Fruit fly (Drosophila melanogaster) whole organism, embryonic: ENCODE data around the gene CG44044.

ENCODE experiments used
- Aef1 ChIP-seq: fragments of 200-800 bp; sonication (Bioruptor generic); IDR thresholded peaks from 3 replicates; pipeline ENCODE4 v1.3.6; 2022; ENCODE audit warnings: missing biosample characterization, missing genetic modification characterization
- CG10565 ChIP-seq: fragments of 200-800 bp; sonication (Bioruptor generic); optimal IDR thresholded peaks from 3 replicates; lab custom pipeline; 2016; ENCODE audit warnings: missing biosample characterization, mild to moderate bottlenecking, missing genetic modification characterization
- CG11695 ChIP-seq: fragments of 200-800 bp; sonication (Bioruptor generic); IDR thresholded peaks from 3 replicates; pipeline ENCODE4 v1.3.6; 2022; ENCODE audit warnings: missing biosample characterization, missing genetic modification characterization
- CG13287 ChIP-seq: fragments of 200-800 bp; sonication (Bioruptor generic); IDR thresholded peaks from 2 replicates; pipeline ENCODE4 v1.3.6; 2022; ENCODE audit warnings: missing biosample characterization, missing genetic modification characterization; ENCODE audit not compliant: partially characterized antibody
- CG13424 ChIP-seq: fragments of 200-800 bp; sonication (Bioruptor generic); optimal IDR thresholded peaks from 2 replicates; lab custom pipeline; 2019; ENCODE audit warnings: missing biosample characterization, mild to moderate bottlenecking, missing genetic modification characterization, moderate library complexity
- CG13894 ChIP-seq: fragments of 200-800 bp; sonication (Bioruptor generic); optimal IDR thresholded peaks from 3 replicates; lab custom pipeline; 2018; ENCODE audit warnings: missing biosample characterization, mild to moderate bottlenecking, missing genetic modification characterization, moderate library complexity
- CG15011 ChIP-seq: fragments of 200-800 bp; sonication (Bioruptor generic); optimal IDR thresholded peaks from 3 replicates; lab custom pipeline; 2018; ENCODE audit warnings: missing biosample characterization, mild to moderate bottlenecking, missing genetic modification characterization
- CG17385 ChIP-seq: fragments of 200-800 bp; sonication (Bioruptor generic); optimal IDR thresholded peaks from 3 replicates; lab custom pipeline; 2018; ENCODE audit warnings: missing biosample characterization, mild to moderate bottlenecking, missing genetic modification characterization
- CG17568 ChIP-seq: fragments of 200-800 bp; sonication (Bioruptor generic); optimal IDR thresholded peaks from 2 replicates; lab custom pipeline; 2018; ENCODE audit warnings: missing biosample characterization, mild to moderate bottlenecking, missing genetic modification characterization, moderate library complexity
- CG17612 ChIP-seq: fragments of 200-800 bp; sonication (Bioruptor generic); IDR thresholded peaks from 2 replicates; pipeline ENCODE4 v1.3.6; 2022; ENCODE audit warnings: missing biosample characterization, missing genetic modification characterization
- CG18011 ChIP-seq: fragments of 200-800 bp; sonication (Bioruptor generic); optimal IDR thresholded peaks from 2 replicates; lab custom pipeline; 2017; ENCODE audit warnings: missing biosample characterization, missing genetic modification characterization, mild to moderate bottlenecking, moderate library complexity, missing genotype
- CG32767 ChIP-seq: fragments of 200-800 bp; sonication (Bioruptor generic); IDR thresholded peaks from 2 replicates; pipeline ENCODE4 v1.3.6; 2022; ENCODE audit warnings: missing biosample characterization, missing genetic modification characterization
- CG33213 ChIP-seq: fragments of 200-800 bp; sonication (Bioruptor generic); optimal IDR thresholded peaks from 3 replicates; lab custom pipeline; 2016; ENCODE audit warnings: missing biosample characterization, missing genetic modification characterization
- CG7928 ChIP-seq: fragments of 200-800 bp; sonication (Bioruptor generic); optimal IDR thresholded peaks from 2 replicates; lab custom pipeline; 2017; ENCODE audit warnings: missing biosample characterization, mild to moderate bottlenecking, missing genetic modification characterization
- CG7987 ChIP-seq: fragments of 200-800 bp; sonication (Bioruptor generic); optimal IDR thresholded peaks from 2 replicates; lab custom pipeline; 2018; ENCODE audit warnings: missing biosample characterization, mild to moderate bottlenecking, missing genetic modification characterization, moderate library complexity
- Camta ChIP-seq: fragments of 200-800 bp; sonication (Bioruptor generic); optimal IDR thresholded peaks from 2 replicates; lab custom pipeline; 2016; ENCODE audit warnings: missing biosample characterization, missing genetic modification characterization
- Elba2 ChIP-seq: fragments of 200-800 bp; sonication (Bioruptor generic); optimal IDR thresholded peaks from 3 replicates; lab custom pipeline; 2016; ENCODE audit warnings: missing biosample characterization, missing genetic modification characterization
- Hey ChIP-seq: fragments of 200-800 bp; sonication (Bioruptor generic); optimal IDR thresholded peaks from 3 replicates; lab custom pipeline; 2018; ENCODE audit warnings: missing biosample characterization, mild to moderate bottlenecking, missing genetic modification characterization
- Hmx ChIP-seq: fragments of 200-800 bp; sonication (Bioruptor generic); optimal IDR thresholded peaks from 2 replicates; lab custom pipeline; 2016; ENCODE audit warnings: missing biosample characterization, missing genetic modification characterization
- Hsf ChIP-seq: fragments of 200-800 bp; sonication (Bioruptor generic); optimal IDR thresholded peaks from 3 replicates; lab custom pipeline; 2016; ENCODE audit warnings: missing biosample characterization, missing genetic modification characterization
- Max ChIP-seq: fragments of 200-800 bp; sonication (Bioruptor generic); optimal IDR thresholded peaks from 2 replicates; lab custom pipeline; 2016; ENCODE audit warnings: missing biosample characterization, mild to moderate bottlenecking, missing genetic modification characterization
- Myb ChIP-seq: fragments of 200-800 bp; sonication (Bioruptor generic); optimal IDR thresholded peaks from 2 replicates; lab custom pipeline; 2016; ENCODE audit warnings: missing biosample characterization, missing genetic modification characterization
- Opbp ChIP-seq: fragments of 200-800 bp; sonication (Bioruptor generic); IDR thresholded peaks from 3 replicates; pipeline ENCODE4 v1.3.6; 2022; ENCODE audit warnings: missing biosample characterization, missing genetic modification characterization; ENCODE audit not compliant: partially characterized antibody
- Side ChIP-seq: fragments of 200-800 bp; sonication (Bioruptor generic); optimal IDR thresholded peaks from 2 replicates; lab custom pipeline; 2016; ENCODE audit warnings: missing biosample characterization, missing genetic modification characterization
- Xrp1 ChIP-seq: fragments of 200-800 bp; sonication (Bioruptor generic); IDR thresholded peaks from 2 replicates; pipeline ENCODE4 v1.3.6; 2022; ENCODE audit warnings: missing biosample characterization, missing genetic modification characterization
- ase ChIP-seq: fragments of 200-800 bp; sonication (Bioruptor generic); IDR thresholded peaks from 3 replicates; pipeline ENCODE4 v1.3.6; 2022; ENCODE audit warnings: missing biosample characterization, missing genetic modification characterization
- bowl ChIP-seq: fragments of 200-800 bp; sonication (Bioruptor generic); IDR thresholded peaks from 2 replicates; pipeline ENCODE4 v1.3.6; 2022; ENCODE audit warnings: missing biosample characterization, missing genetic modification characterization
- chinmo ChIP-seq: fragments of 200-800 bp; sonication (Bioruptor generic); IDR thresholded peaks from 4 replicates; pipeline ENCODE4 v1.3.6; 2022; ENCODE audit warnings: missing biosample characterization, missing genetic modification characterization; ENCODE audit not compliant: partially characterized antibody
- crp ChIP-seq, 2 experiments: fragments of 200-800 bp; sonication (Bioruptor generic); optimal IDR thresholded peaks; 2 replicates in 1 of 2; 3 replicates in 1 of 2; lab custom pipeline; 2017; ENCODE audit warnings: missing biosample characterization in 2 of 2, missing genetic modification characterization in 2 of 2, mild to moderate bottlenecking in 1 of 2, moderate library complexity in 1 of 2
- gem ChIP-seq: fragments of 200-800 bp; sonication (Bioruptor generic); optimal IDR thresholded peaks from 2 replicates; lab custom pipeline; 2019; ENCODE audit warnings: missing biosample characterization, mild to moderate bottlenecking, missing genetic modification characterization, moderate library complexity
- gsb-n ChIP-seq: fragments of 200-800 bp; sonication (Bioruptor generic); optimal IDR thresholded peaks from 3 replicates; lab custom pipeline; 2018; ENCODE audit warnings: missing biosample characterization, mild to moderate bottlenecking, missing genetic modification characterization
- hth ChIP-seq: fragments of >200 bp; optimal IDR thresholded peaks from 2 replicates; lab custom pipeline; 2017; ENCODE audit warnings: inconsistent platforms
- ind ChIP-seq: fragments of 200-800 bp; sonication (Bioruptor generic); optimal IDR thresholded peaks from 3 replicates; lab custom pipeline; 2016; ENCODE audit warnings: missing biosample characterization, missing genetic modification characterization
- knrl ChIP-seq: fragments of 200-800 bp; sonication (Bioruptor generic); IDR thresholded peaks from 3 replicates; pipeline ENCODE4 v1.3.6; 2022; ENCODE audit warnings: missing biosample characterization, missing genetic modification characterization; ENCODE audit not compliant: partially characterized antibody
- lov ChIP-seq, 2 experiments: fragments of 200-800 bp in 1 of 2; fragments of >200 bp in 1 of 2; sonication (Bioruptor generic) in 1 of 2; IDR thresholded peaks in 1 of 2; optimal IDR thresholded peaks in 1 of 2; 2 replicates in 1 of 2; 3 replicates in 1 of 2; pipeline versions ENCODE4 v1.3.6 to Lab custom; 2017 to 2022; ENCODE audit warnings: missing biosample characterization in 1 of 2, missing genetic modification characterization in 1 of 2
- mld ChIP-seq: fragments of 200-800 bp; sonication (Bioruptor generic); IDR thresholded peaks from 3 replicates; pipeline ENCODE4 v1.3.6; 2022; ENCODE audit warnings: missing biosample characterization, missing genetic modification characterization; ENCODE audit not compliant: partially characterized antibody
- oc ChIP-seq: fragments of 200-800 bp; sonication (Bioruptor generic); optimal IDR thresholded peaks from 2 replicates; lab custom pipeline; 2018; ENCODE audit warnings: missing biosample characterization, mild to moderate bottlenecking, missing genetic modification characterization, moderate library complexity
- org-1 ChIP-seq: fragments of 200-800 bp; sonication (Bioruptor generic); optimal IDR thresholded peaks from 2 replicates; lab custom pipeline; 2017; ENCODE audit warnings: missing biosample characterization, missing genetic modification characterization
- scrt ChIP-seq: fragments of 200-800 bp; sonication (Bioruptor generic); optimal IDR thresholded peaks from 2 replicates; lab custom pipeline; 2018; ENCODE audit warnings: missing biosample characterization, mild to moderate bottlenecking, missing genetic modification characterization, moderate library complexity
- tin ChIP-seq: fragments of 200-800 bp; sonication (Bioruptor generic); optimal IDR thresholded peaks from 3 replicates; lab custom pipeline; 2016; ENCODE audit warnings: missing biosample characterization, missing genetic modification characterization
- tna ChIP-seq: fragments of 200-800 bp; sonication (Bioruptor generic); IDR thresholded peaks from 2 replicates; pipeline ENCODE4 v1.3.6; 2022; ENCODE audit warnings: missing biosample characterization, missing genetic modification characterization; ENCODE audit not compliant: partially characterized antibody
- trh ChIP-seq: fragments of 200-800 bp; sonication (Bioruptor generic); optimal IDR thresholded peaks from 2 replicates; lab custom pipeline; 2016; ENCODE audit warnings: missing biosample characterization, missing genetic modification characterization

The CG44044 gene

dm6 chr3R:16337053-16337385, 15.4 kb downstream of the CG44044 start (continued):
- TF ChIP-seq oc (tag; lab: Kevin White, UChicago) (peak; percentile 36), lov (optimal IDR thresholded peaks at IDR 0.05; lab: Kevin White, UChicago) (no peak), lov (GFP tag; IDR thresholded peaks at IDR 0.05; lab: Robert Waterston, UW) (peak; percentile 46; the same call in 1 of the 3 replicates), bowl (GFP tag; lab: Robert Waterston, UW) (no peak), CG7987 (GFP tag; lab: Kevin White, UChicago) (no peak), CG15011 (GFP tag; lab: Kevin White, UChicago) (no peak), gem (peak; percentile 77), org-1 (GFP tag; lab: Kevin White, UChicago) (peak; percentile 38), Hmx (no peak), chinmo (GFP tag; lab: Robert Waterston, UW) (no peak), CG7928 (GFP tag; lab: Kevin White, UChicago) (no peak), CG17568 (no peak), CG17612 (GFP tag; lab: Robert Waterston, UW) (no peak), mld (GFP tag; lab: Robert Waterston, UW) (no peak), Camta (peak; percentile 56), hth (lab: Kevin White, UChicago) (no peak), Aef1 (no peak; the same call in 2 of the 3 replicates), knrl (GFP tag; lab: Robert Waterston, UW) (no peak), CG10565 (GFP tag; lab: Kevin White, UChicago) (no peak), Hsf (GFP tag; lab: Kevin White, UChicago) (peak; percentile 46), CG18011 (no peak), ase (GFP tag; lab: Robert Waterston, UW) (no peak), Side (GFP tag; lab: Kevin White, UChicago) (peak; percentile 67), ind (peak; percentile 41), CG32767 (peak; percentile 32; the same call in 1 of the 2 replicates), CG17385 (GFP tag; lab: Kevin White, UChicago) (peak; percentile 13), Opbp (GFP tag; lab: Robert Waterston, UW) (no peak), Max (GFP tag; lab: Kevin White, UChicago) (peak; percentile 43), scrt (GFP tag; lab: Kevin White, UChicago) (no peak), Hey (no peak), trh (GFP tag; lab: Kevin White, UChicago) (no peak), Myb (GFP tag; lab: Kevin White, UChicago) (peak; percentile 11), gsb-n (tag; lab: Kevin White, UChicago) (peak; percentile 85), CG13424 (tag; lab: Kevin White, UChicago) (peak; percentile 9), crp (GFP tag; optimal IDR thresholded peaks at IDR 0.05; lab: Kevin White, UChicago) (no peak), CG13894 (tag; lab: Kevin White, UChicago) (no peak), tna (GFP tag; lab: Robert Waterston, UW) (no peak), tin (GFP tag; lab: Kevin White, UChicago) (peak; percentile 69), Elba2 (peak; percentile 39), Xrp1 (GFP tag; lab: Robert Waterston, UW) (peak; percentile 92), CG11695 (no peak), CG13287 (GFP tag; lab: Robert Waterston, UW) (no peak), CG33213 (GFP tag; lab: Kevin White, UChicago) (no peak)
